Worm (Caenorhabditis elegans): Measurements from ENCODE around the gene fbxa-136.

DNA sequence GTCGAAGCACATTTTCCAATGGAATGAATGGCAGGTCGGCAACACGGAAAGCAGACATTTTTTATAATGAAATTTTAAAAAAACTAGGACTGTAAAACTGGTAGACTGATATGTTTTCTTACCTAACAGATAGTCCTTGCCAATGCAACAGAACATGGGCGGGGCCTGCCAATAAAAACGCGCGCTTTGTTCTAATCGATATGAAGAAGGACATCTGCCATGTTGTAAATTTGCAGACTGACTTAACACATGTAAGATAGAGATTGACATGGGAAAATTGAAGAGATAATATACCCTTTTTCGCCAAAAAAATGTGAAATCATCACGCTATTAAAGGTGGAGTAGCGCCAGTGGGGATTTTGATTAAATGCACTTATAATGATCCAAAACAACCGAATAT, 31.9 kb downstream of the fbxa-136 start, which contains the start of gene C38D9.8:
- TF ChIP-seq dve-1 (tag; optimal IDR thresholded peaks at IDR 0.05) (no peak), fkh-6 (tag; optimal IDR thresholded peaks at IDR 0.05) (no peak), tbx-2 (tag; optimal IDR thresholded peaks at IDR 0.05) (no peak), elt-2 (tag; optimal IDR thresholded peaks at IDR 0.05) (no peak), nfya-1 (tag; optimal IDR thresholded peaks at IDR 0.05) (no peak), rnt-1 (tag; optimal IDR thresholded peaks at IDR 0.05) (no peak), ama-1 (optimal IDR thresholded peaks at IDR 0.05) (no peak), nhr-11 (tag; optimal IDR thresholded peaks at IDR 0.05) (no peak), gmeb-2 (tag; optimal IDR thresholded peaks at IDR 0.05) (no peak)
